Worm (Caenorhabditis elegans): ENCODE data around the gene T19B10.2.

DNA sequence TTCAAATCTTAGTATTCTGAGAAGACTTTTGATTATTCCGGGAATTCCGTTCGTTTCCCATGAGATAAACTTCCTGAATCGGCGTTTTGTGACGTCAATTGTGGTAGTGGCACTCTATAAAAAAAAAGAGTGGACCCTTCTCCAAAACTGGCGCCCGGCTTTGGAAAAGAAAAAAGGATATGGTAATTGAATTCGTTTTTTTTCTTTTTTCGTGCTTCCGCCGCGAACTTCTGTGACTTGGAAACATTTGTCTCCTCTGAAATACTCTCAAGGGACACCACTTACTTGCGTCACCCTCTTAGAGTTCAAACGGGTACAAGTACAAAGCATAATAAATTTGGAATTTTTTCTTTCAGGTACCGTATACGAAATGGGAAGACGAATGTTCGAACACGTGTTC is 48.4 kb upstream of the T19B10.2 start:
- TF ChIP-seq lsy-2 (tag; optimal IDR thresholded peaks at IDR 0.05) (no peak), unc-30 (tag; optimal IDR thresholded peaks at IDR 0.05) (no peak), egl-27 (tag; optimal IDR thresholded peaks at IDR 0.05) (no peak), blmp-1 (tag; optimal IDR thresholded peaks at IDR 0.05) (no peak), lin-13 (GFP tag; optimal IDR thresholded peaks at IDR 0.05) (no peak), snu-23 (GFP tag; optimal IDR thresholded peaks at IDR 0.05) (no peak), mep-1 (tag; optimal IDR thresholded peaks at IDR 0.05) (no peak), ama-1 (optimal IDR thresholded peaks at IDR 0.05) (no peak), unc-62 (GFP tag; optimal IDR thresholded peaks at IDR 0.05) (no peak), grh-1 (GFP tag; IDR thresholded peaks at IDR 0.05) (no peak), dsc-1 (tag; optimal IDR thresholded peaks at IDR 0.05) (no peak), hpl-2 (GFP tag; optimal IDR thresholded peaks at IDR 0.05) (no peak)

All from whole organism, L1 larva.